Worm (Caenorhabditis elegans): ENCODE data around the gene F17C8.7.

ce11 chrIII:4766842-4767241 is 31.3 kb downstream of the F17C8.7 start:
- no peak for TF ChIP-seq zim-3 (tag; optimal IDR thresholded peaks at IDR 0.05)
- no peak for TF ChIP-seq madf-8 (GFP tag; conservative IDR thresholded peaks at IDR 0.05)
